Worm (Caenorhabditis elegans): ENCODE data around the gene mog-1.
A peak's percentile ranks its signal among the peaks of the same experiment; 100 is the strongest.

- no peak for TF ChIP-seq him-1 (tag; optimal IDR thresholded peaks at IDR 0.05)
- TF ChIP-seq dao-5 (tag; optimal IDR thresholded peaks at IDR 0.05) = no peak
- peak; percentile 24 for TF ChIP-seq W03F9.2 (tag; optimal IDR thresholded peaks at IDR 0.05)
Measured at ce11 chrIII:9956123-9956522, at the start of gene mog-1.
